Fruit fly (Drosophila melanogaster) whole organism, embryonic: ENCODE data around the gene TwdlK.

Source experiments
- CG2889 ChIP-seq: fragments of 200-800 bp; sonication (Bioruptor generic); IDR thresholded peaks from 3 replicates; pipeline ENCODE4 v1.3.6; 2022; ENCODE audit warnings: missing biosample characterization, missing genetic modification characterization
- CG4730 ChIP-seq: fragments of 200-800 bp; sonication (Bioruptor generic); IDR thresholded peaks from 2 replicates; pipeline ENCODE4 v1.3.6; 2022; ENCODE audit warnings: missing biosample characterization, missing genetic modification characterization
- CG6689 ChIP-seq: fragments of 200-800 bp; sonication (Bioruptor generic); IDR thresholded peaks from 2 replicates; pipeline ENCODE4 v1.3.6; 2022; ENCODE audit warnings: missing biosample characterization, missing genetic modification characterization
- PHDP ChIP-seq: fragments of 200-800 bp; sonication (Bioruptor generic); optimal IDR thresholded peaks from 3 replicates; lab custom pipeline; 2018; ENCODE audit warnings: missing biosample characterization, mild to moderate bottlenecking, missing genetic modification characterization, moderate library complexity
- ewg ChIP-seq: fragments of 200-800 bp; sonication (Bioruptor generic); optimal IDR thresholded peaks from 3 replicates; lab custom pipeline; 2017; ENCODE audit warnings: mild to moderate bottlenecking, missing biosample characterization, missing genetic modification reagents, missing genetic modification characterization

dm6 chr3R:26621314-26621813, 7.2 kb downstream of the TwdlK start, which contains the start of gene TwdlP:
- TF ChIP-seq PHDP (tag; lab: Kevin White, UChicago) = no peak
- TF ChIP-seq CG6689 = no peak
- no peak for TF ChIP-seq CG2889 (GFP tag; lab: Robert Waterston, UW)
- no peak for TF ChIP-seq CG4730 (GFP tag; lab: Robert Waterston, UW)
- no peak for TF ChIP-seq ewg (GFP tag; lab: Kevin White, UChicago)
